Fruit fly (Drosophila melanogaster) whole organism, embryonic: ENCODE data around the gene Hasp.

Source experiments
- CG14441 ChIP-seq: fragments of 200-800 bp; sonication (Bioruptor generic); IDR thresholded peaks from 2 replicates; pipeline ENCODE4 v1.3.6; 2022; ENCODE audit warnings: missing biosample characterization, missing genetic modification characterization
- CG14667 ChIP-seq: fragments of 200-800 bp; sonication (Bioruptor generic); IDR thresholded peaks from 2 replicates; pipeline ENCODE4 v1.3.6; 2022; ENCODE audit warnings: missing biosample characterization, missing genetic modification characterization
- CG16779 ChIP-seq: fragments of 200-800 bp; sonication (Bioruptor generic); IDR thresholded peaks from 2 replicates; pipeline ENCODE4 v1.3.6; 2022; ENCODE audit warnings: missing biosample characterization, missing genetic modification characterization
- CG3163 ChIP-seq: fragments of 200-800 bp; sonication (Bioruptor generic); optimal IDR thresholded peaks from 3 replicates; lab custom pipeline; 2016; ENCODE audit warnings: missing biosample characterization, missing genetic modification characterization
- CG7745 ChIP-seq: fragments of 200-800 bp; sonication (Bioruptor generic); optimal IDR thresholded peaks from 2 replicates; lab custom pipeline; 2018; ENCODE audit warnings: missing biosample characterization, mild to moderate bottlenecking, missing genetic modification characterization, moderate library complexity
- Chrac-16 ChIP-seq: fragments of 200-800 bp; sonication (Bioruptor generic); optimal IDR thresholded peaks from 3 replicates; lab custom pipeline; 2016; ENCODE audit warnings: missing biosample characterization, missing genetic modification characterization
- Dfd ChIP-seq, 2 experiments: fragments of >200 bp; optimal IDR thresholded peaks; 2 replicates each; lab custom pipeline; 2017; ENCODE audit warnings: missing biosample characterization in 2 of 2, missing genetic modification characterization in 2 of 2
- Doc3 ChIP-seq: fragments of 200-800 bp; sonication (Bioruptor generic); IDR thresholded peaks from 3 replicates; pipeline ENCODE4 v1.3.6; 2022; ENCODE audit warnings: missing biosample characterization, missing genetic modification characterization; ENCODE audit not compliant: partially characterized antibody
- Ets97D ChIP-seq: fragments of 200-800 bp; sonication (Bioruptor generic); optimal IDR thresholded peaks from 3 replicates; lab custom pipeline; 2016; ENCODE audit warnings: missing biosample characterization, missing genetic modification characterization
- emc ChIP-seq: fragments of 200-800 bp; sonication (Bioruptor generic); optimal IDR thresholded peaks from 2 replicates; lab custom pipeline; 2016; ENCODE audit warnings: missing biosample characterization, missing genetic modification characterization
- gfzf ChIP-seq: fragments of 200-800 bp; sonication (Bioruptor generic); optimal IDR thresholded peaks from 2 replicates; lab custom pipeline; 2016; ENCODE audit warnings: missing biosample characterization, mild to moderate bottlenecking, missing genetic modification characterization, moderate library complexity
- lbe ChIP-seq: fragments of 200-800 bp; sonication (Bioruptor generic); optimal IDR thresholded peaks from 2 replicates; lab custom pipeline; 2016; ENCODE audit warnings: missing biosample characterization, mild to moderate bottlenecking, missing genetic modification characterization
- shn ChIP-seq: fragments of 200-800 bp; sonication (Bioruptor generic); optimal IDR thresholded peaks from 3 replicates; lab custom pipeline; 2016; ENCODE audit warnings: missing biosample characterization, missing genetic modification characterization

DNA sequence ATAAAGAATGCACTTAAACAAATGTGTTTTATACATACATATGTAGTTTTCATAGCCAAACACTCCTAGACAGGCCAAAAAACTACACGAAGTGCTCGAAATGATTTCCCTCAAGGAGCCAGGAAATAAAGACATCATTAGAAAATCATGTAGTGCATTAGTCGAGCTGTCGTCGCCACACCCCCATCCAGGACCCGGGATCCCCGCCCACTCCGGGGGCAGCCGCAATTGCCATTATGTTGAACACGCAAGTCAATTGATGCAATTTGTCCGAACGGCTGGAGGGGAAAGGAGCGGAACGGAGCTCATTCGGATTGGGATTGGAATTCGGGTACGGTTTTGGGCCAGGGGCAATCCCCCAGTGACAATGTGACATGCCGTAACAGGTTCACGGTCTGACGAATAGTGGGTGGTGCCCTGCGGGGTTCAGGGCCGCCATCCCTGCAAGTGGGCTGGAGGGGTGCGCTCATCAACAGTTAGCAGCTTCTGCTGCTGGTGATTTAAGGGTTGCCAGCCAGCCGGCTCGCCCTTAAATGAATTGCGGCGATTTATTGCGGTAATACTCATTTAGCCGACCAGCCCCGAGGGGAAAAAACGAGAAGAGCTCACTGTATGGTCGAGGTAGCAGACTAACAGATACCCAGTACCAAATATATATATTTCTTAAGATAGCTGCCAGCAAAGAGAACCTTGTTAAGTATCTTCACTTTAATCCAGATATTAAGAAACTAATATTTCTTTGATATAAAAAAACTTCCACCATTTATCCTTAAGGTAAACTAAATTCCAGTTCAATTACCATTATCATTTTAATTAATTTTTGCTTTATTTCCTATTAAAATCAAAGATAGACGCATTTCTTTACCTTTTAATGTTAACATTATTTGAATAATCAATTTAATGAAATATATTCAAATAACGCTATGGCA lies 36.3 kb downstream of the Hasp start:
- TF ChIP-seq CG16779 (GFP tag; lab: Robert Waterston, UW) (no peak), CG3163 (GFP tag; lab: Kevin White, UChicago) (no peak), CG14667 (GFP tag; lab: Robert Waterston, UW) (no peak), Chrac-16 (GFP tag; lab: Kevin White, UChicago) (no peak), Doc3 (no peak), CG7745 (tag; lab: Kevin White, UChicago) (no peak), lbe (GFP tag; lab: Kevin White, UChicago) (no peak), Ets97D (GFP tag; lab: Kevin White, UChicago) (no peak), Dfd (GFP tag; optimal IDR thresholded peaks at IDR 0.05; lab: Kevin White, UChicago) (no peak), CG14441 (GFP tag; lab: Robert Waterston, UW) (no peak), shn (GFP tag; lab: Kevin White, UChicago) (no peak), gfzf (GFP tag; lab: Kevin White, UChicago) (no peak), emc (no peak)
